Worm (Caenorhabditis elegans): ENCODE results near the gene ttr-9.

Gene ttr-9

ce11 chrIV:9486779-9487178 is 19.4 kb downstream of the ttr-9 start:
- TF ChIP-seq madf-10 (tag; optimal IDR thresholded peaks at IDR 0.05) (no peak), nhr-120 (GFP tag; IDR thresholded peaks at IDR 0.05) (no peak), lin-40 (tag; optimal IDR thresholded peaks at IDR 0.05) (no peak), repo-1 (tag; optimal IDR thresholded peaks at IDR 0.05) (no peak), lag-1 (GFP tag; IDR thresholded peaks at IDR 0.05) (no peak), hlh-12 (tag; optimal IDR thresholded peaks at IDR 0.05) (no peak), mes-4 (tag; optimal IDR thresholded peaks at IDR 0.05) (no peak), ceh-40 (GFP tag; IDR thresholded peaks at IDR 0.05) (no peak), attf-6 (GFP tag; IDR thresholded peaks at IDR 0.05) (no peak), B0019.2 (GFP tag; conservative IDR thresholded peaks at IDR 0.05) (no peak), hlh-26 (GFP tag; conservative IDR thresholded peaks at IDR 0.05) (no peak), attf-5 (GFP tag; optimal IDR thresholded peaks at IDR 0.05) (no peak), fkh-3 (tag; optimal IDR thresholded peaks at IDR 0.05) (no peak), rec-8 (tag; optimal IDR thresholded peaks at IDR 0.05) (no peak), F10E7.11 (tag; optimal IDR thresholded peaks at IDR 0.05) (no peak), mcd-1 (GFP tag; IDR thresholded peaks at IDR 0.05) (no peak), lin-54 (GFP tag; optimal IDR thresholded peaks at IDR 0.05) (no peak), ekl-4 (GFP tag; IDR thresholded peaks at IDR 0.05) (no peak), F22D6.2 (tag; optimal IDR thresholded peaks at IDR 0.05) (no peak)

- TF ChIP-seq hrde-1 (tag; optimal IDR thresholded peaks at IDR 0.05; ENCODE audit: borderline replicate concordance) (no peak), rcor-1 (GFP tag; IDR thresholded peaks at IDR 0.05) (no peak), snpc-4 (GFP tag; optimal IDR thresholded peaks at IDR 0.05) (no peak), snpc-4 (tag; optimal IDR thresholded peaks at IDR 0.05) (no peak), nhr-120 (GFP tag; IDR thresholded peaks at IDR 0.05) (no peak), madf-8 (GFP tag; conservative IDR thresholded peaks at IDR 0.05) (no peak), snpc-3.4 (tag; optimal IDR thresholded peaks at IDR 0.05) (no peak)
Observed at ce11 chrIV:9485972-9486371, 20.2 kb downstream of the ttr-9 start, which contains the start of gene sru-2. Gene sru-2, plus strand, starts transcription at chrIV:9486272.

- TF ChIP-seq Y79H2A.3 (GFP tag; conservative IDR thresholded peaks at IDR 0.05) (no peak), K12H6.12 (tag; optimal IDR thresholded peaks at IDR 0.05) (no peak), snpc-1.3 (tag; optimal IDR thresholded peaks at IDR 0.05; ENCODE audit: insufficient read depth) (no peak), tbx-9 (tag; optimal IDR thresholded peaks at IDR 0.05; ENCODE audit: borderline replicate concordance) (no peak), K11D2.4 (GFP tag; IDR thresholded peaks at IDR 0.05) (no peak), somi-1 (GFP tag; optimal IDR thresholded peaks at IDR 0.05) (no peak), him-1 (tag; optimal IDR thresholded peaks at IDR 0.05) (no peak), snpc-3.4 (tag; optimal IDR thresholded peaks at IDR 0.05) (no peak)
Observed at ce11 chrIV:9485040-9485439, 21.1 kb downstream of the ttr-9 start, which contains the start of gene gadr-2. Gene gadr-2, minus strand, starts transcription at chrIV:9485140.

- no peak for TF ChIP-seq T07F8.4 (tag; optimal IDR thresholded peaks at IDR 0.05)
- no peak for TF ChIP-seq lin-40 (tag; optimal IDR thresholded peaks at IDR 0.05)
- TF ChIP-seq Y53F4B.3 (GFP tag; IDR thresholded peaks at IDR 0.05) = no peak
- no peak for TF ChIP-seq ztf-28 (GFP tag; IDR thresholded peaks at IDR 0.05)
- TF ChIP-seq nhr-90 (tag; optimal IDR thresholded peaks at IDR 0.05) = no peak
- TF ChIP-seq mel-28 (tag; optimal IDR thresholded peaks at IDR 0.05; ENCODE audit: borderline replicate concordance) = no peak
Observed at ce11 chrIV:9480936-9481335, 25.2 kb downstream of the ttr-9 start, which contains the start of gene cng-3. Gene cng-3, minus strand, starts transcription at chrIV:9481037.

Measured in whole organism, young adult.